Fruit fly (Drosophila melanogaster): ENCODE data around the gene Cen.
A peak's percentile ranks its signal among the peaks of the same experiment; 100 is the strongest.

Gene Cen

dm6 chr2L:20656110-20656509, 25.5 kb downstream of the Cen start, which contains the start of the genes brun and CG2614 (continued):
- TF ChIP-seq chinmo (GFP tag; IDR thresholded peaks at IDR 0.05; ENCODE audit: partially characterized antibody) (peak; percentile 76; the same call in 2 of the 4 replicates), Chrac-16 (GFP tag; optimal IDR thresholded peaks at IDR 0.05) (peak; percentile 71), Opbp (GFP tag; IDR thresholded peaks at IDR 0.05; ENCODE audit: partially characterized antibody) (peak; percentile 74), so (GFP tag; IDR thresholded peaks at IDR 0.05) (peak; percentile 62; the same call in 1 of the 3 replicates), cg (GFP tag; optimal IDR thresholded peaks at IDR 0.05) (no peak), Rfx (GFP tag; IDR thresholded peaks at IDR 0.05) (peak; percentile 77; the same call in 1 of the 2 replicates), org-1 (GFP tag; optimal IDR thresholded peaks at IDR 0.05) (no peak), bbx (GFP tag; IDR thresholded peaks at IDR 0.05; ENCODE audit: partially characterized antibody) (peak; percentile 70; the same call in 1 of the 2 replicates), CG14965 (GFP tag; optimal IDR thresholded peaks at IDR 0.05; ENCODE audit: borderline replicate concordance) (no peak), CG32772 (GFP tag; IDR thresholded peaks at IDR 0.05) (peak; percentile 78; the same call in 1 of the 2 replicates), rib (GFP tag; IDR thresholded peaks at IDR 0.05) (peak; percentile 70; the same call in 1 of the 2 replicates), HLH54F (GFP tag; optimal IDR thresholded peaks at IDR 0.05) (peak; percentile 75), stc (GFP tag; IDR thresholded peaks at IDR 0.05) (no peak), croc (GFP tag; conservative IDR thresholded peaks at IDR 0.05) (no peak; the same call in 2 of the 3 replicates), CG14441 (GFP tag; IDR thresholded peaks at IDR 0.05) (peak; percentile 74), CG18764 (GFP tag; optimal IDR thresholded peaks at IDR 0.05) (no peak), pum (GFP tag; optimal IDR thresholded peaks at IDR 0.05) (peak; percentile 76), shn (GFP tag; optimal IDR thresholded peaks at IDR 0.05) (peak; percentile 59), CG2712 (tag; optimal IDR thresholded peaks at IDR 0.05) (peak; percentile 82), CG2202 (tag; optimal IDR thresholded peaks at IDR 0.05) (peak; percentile 4), CG42726 (GFP tag; IDR thresholded peaks at IDR 0.05; ENCODE audit: partially characterized antibody) (no peak), fd3F (GFP tag; optimal IDR thresholded peaks at IDR 0.05) (peak; percentile 34), zfh2 (GFP tag; optimal IDR thresholded peaks at IDR 0.05) (peak; percentile 84), sug (tag; optimal IDR thresholded peaks at IDR 0.05) (no peak), CG3163 (GFP tag; optimal IDR thresholded peaks at IDR 0.05) (peak; percentile 24), Adf1 (GFP tag; IDR thresholded peaks at IDR 0.05) (0 out of 2 replicates have a peak, but pooled peaks have one; percentile 14), CG10366 (GFP tag; IDR thresholded peaks at IDR 0.05) (peak; percentile 80), CG13624 (GFP tag; optimal IDR thresholded peaks at IDR 0.05) (peak; percentile 69), CG14050 (GFP tag; IDR thresholded peaks at IDR 0.05) (peak; percentile 61; the same call in 1 of the 3 replicates), CG2889 (GFP tag; IDR thresholded peaks at IDR 0.05) (0 out of 3 replicates have a peak, but pooled peaks have one; percentile 51), lilli (GFP tag; optimal IDR thresholded peaks at IDR 0.05) (peak; percentile 86), salm (tag; optimal IDR thresholded peaks at IDR 0.05) (no peak), wek (GFP tag; optimal IDR thresholded peaks at IDR 0.05) (no peak), sens-2 (GFP tag; IDR thresholded peaks at IDR 0.05) (peak; percentile 89), NC2α (GFP tag; optimal IDR thresholded peaks at IDR 0.05) (peak; percentile 14), Mad (GFP tag; optimal IDR thresholded peaks at IDR 0.05) (peak; percentile 84), MBD-R2 (GFP tag; IDR thresholded peaks at IDR 0.05) (peak; percentile 96), CG9215 (GFP tag; IDR thresholded peaks at IDR 0.05) (peak; percentile 97), pzg (GFP tag; optimal IDR thresholded peaks at IDR 0.05) (peak; percentile 79), Med (GFP tag) (peak; percentile 94), CG1832 (GFP tag; optimal IDR thresholded peaks at IDR 0.05) (no peak), ac (GFP tag; optimal IDR thresholded peaks at IDR 0.05) (no peak), pnt (GFP tag; optimal IDR thresholded peaks at IDR 0.05) (peak; percentile 72), HmgD (GFP tag; optimal IDR thresholded peaks at IDR 0.05) (peak; percentile 73), Dbx (GFP tag; IDR thresholded peaks at IDR 0.05) (peak; percentile 86), dm (GFP tag; optimal IDR thresholded peaks at IDR 0.05) (peak; percentile 79), Dref (GFP tag; IDR thresholded peaks at IDR 0.05) (peak; percentile 58; the same call in 1 of the 2 replicates), ci (GFP tag; IDR thresholded peaks at IDR 0.05) (peak; percentile 74; the same call in 2 of the 3 replicates), gfzf (GFP tag; optimal IDR thresholded peaks at IDR 0.05) (peak; percentile 70), CG10267 (tag; optimal IDR thresholded peaks at IDR 0.05) (peak; percentile 70), trem (tag; optimal IDR thresholded peaks at IDR 0.05) (peak; percentile 80)

Data from whole organism, embryonic.